Fruit fly (Drosophila melanogaster) whole organism, embryonic: ENCODE results near the gene CG3632.
A peak's percentile ranks its signal among the peaks of the same experiment; 100 is the strongest.

Experiments
- B-H2 ChIP-seq: fragments of 200-800 bp; sonication (Bioruptor generic); optimal IDR thresholded peaks from 2 replicates; lab custom pipeline; 2018; ENCODE audit warnings: missing biosample characterization, mild to moderate bottlenecking, missing genetic modification characterization
- BEAF-32 ChIP-seq: fragments of 200-800 bp; sonication (Bioruptor generic); optimal IDR thresholded peaks from 3 replicates; lab custom pipeline; 2017; ENCODE audit warnings: missing biosample characterization, missing genetic modification characterization, mild to moderate bottlenecking, moderate library complexity, missing genetic modification reagents
- BtbVII ChIP-seq: fragments of 200-800 bp; sonication (Bioruptor generic); optimal IDR thresholded peaks from 3 replicates; lab custom pipeline; 2017; ENCODE audit warnings: missing biosample characterization, mild to moderate bottlenecking, missing genetic modification characterization
- CG1024 ChIP-seq: fragments of 200-800 bp; sonication (Bioruptor generic); IDR thresholded peaks from 2 replicates; pipeline ENCODE4 v1.3.6; 2022; ENCODE audit warnings: missing biosample characterization, missing genetic modification characterization
- CG10267 ChIP-seq: fragments of 200-800 bp; sonication (Bioruptor generic); optimal IDR thresholded peaks from 2 replicates; lab custom pipeline; 2018; ENCODE audit warnings: missing biosample characterization, mild to moderate bottlenecking, missing genetic modification characterization, moderate library complexity
- CG15514 ChIP-seq: fragments of 200-800 bp; sonication (Bioruptor generic); optimal IDR thresholded peaks from 3 replicates; lab custom pipeline; 2017; ENCODE audit warnings: missing biosample characterization, missing genetic modification characterization, mild to moderate bottlenecking, moderate library complexity, missing genetic modification reagents
- CG16813 ChIP-seq: fragments of 200-800 bp; sonication (Bioruptor generic); IDR thresholded peaks from 3 replicates; pipeline ENCODE4 v1.3.6; 2022; ENCODE audit warnings: missing biosample characterization, missing genetic modification characterization; ENCODE audit not compliant: partially characterized antibody
- CG32772 ChIP-seq: fragments of 200-800 bp; sonication (Bioruptor generic); IDR thresholded peaks from 2 replicates; pipeline ENCODE4 v1.3.6; 2022; ENCODE audit warnings: missing biosample characterization, missing genetic modification characterization
- CG34224 ChIP-seq: fragments of 200-800 bp; sonication (Bioruptor generic); IDR thresholded peaks from 3 replicates; pipeline ENCODE4 v1.3.6; 2022; ENCODE audit warnings: missing biosample characterization, missing genetic modification characterization; ENCODE audit not compliant: partially characterized antibody
- CG3995 ChIP-seq: fragments of 200-800 bp; sonication (Bioruptor generic); optimal IDR thresholded peaks from 3 replicates; lab custom pipeline; 2016; ENCODE audit warnings: missing biosample characterization, missing genetic modification characterization
- CG4617 ChIP-seq: fragments of 200-800 bp; sonication (Bioruptor generic); optimal IDR thresholded peaks from 3 replicates; lab custom pipeline; 2016; ENCODE audit warnings: missing biosample characterization, missing genetic modification characterization, borderline replicate concordance
- CG4707 ChIP-seq: fragments of 200-800 bp; sonication (Bioruptor generic); optimal IDR thresholded peaks from 2 replicates; lab custom pipeline; 2018; ENCODE audit warnings: missing biosample characterization, mild to moderate bottlenecking, missing genetic modification characterization, moderate library complexity
- CG9797 ChIP-seq: fragments of 200-800 bp; sonication (Bioruptor generic); optimal IDR thresholded peaks from 3 replicates; lab custom pipeline; 2018; ENCODE audit warnings: missing biosample characterization, mild to moderate bottlenecking, missing genetic modification characterization
- CG9932 ChIP-seq: fragments of 200-800 bp; sonication (Bioruptor generic); IDR thresholded peaks from 2 replicates; pipeline ENCODE4 v1.3.6; 2022; ENCODE audit warnings: missing biosample characterization, missing genetic modification characterization
- CHES-1-like ChIP-seq: fragments of 200-800 bp; sonication (Bioruptor generic); optimal IDR thresholded peaks from 2 replicates; lab custom pipeline; 2016; ENCODE audit warnings: missing biosample characterization, missing genetic modification characterization
- Doc3 ChIP-seq: fragments of 200-800 bp; sonication (Bioruptor generic); IDR thresholded peaks from 3 replicates; pipeline ENCODE4 v1.3.6; 2022; ENCODE audit warnings: missing biosample characterization, missing genetic modification characterization; ENCODE audit not compliant: partially characterized antibody
- Dp ChIP-seq: fragments of 200-800 bp; sonication (Bioruptor generic); optimal IDR thresholded peaks from 2 replicates; lab custom pipeline; 2018; ENCODE audit warnings: missing biosample characterization, mild to moderate bottlenecking, missing genetic modification characterization, moderate library complexity
- Dref ChIP-seq: fragments of 200-800 bp; sonication (Bioruptor generic); IDR thresholded peaks from 2 replicates; pipeline ENCODE4 v1.3.6; 2022; ENCODE audit warnings: missing biosample characterization, missing genetic modification characterization
- E2f2 ChIP-seq: fragments of 200-800 bp; sonication (Bioruptor generic); IDR thresholded peaks from 2 replicates; pipeline ENCODE4 v1.3.6; 2022; ENCODE audit warnings: missing biosample characterization, missing genetic modification characterization
- HLH4C ChIP-seq: fragments of 200-800 bp; sonication (Bioruptor generic); IDR thresholded peaks from 3 replicates; pipeline ENCODE4 v1.3.6; 2022; ENCODE audit warnings: missing biosample characterization, missing genetic modification characterization; ENCODE audit not compliant: partially characterized antibody
- MBD-R2 ChIP-seq: fragments of 200-800 bp; sonication (Bioruptor generic); IDR thresholded peaks from 2 replicates; pipeline ENCODE4 v1.3.6; 2022; ENCODE audit warnings: missing biosample characterization, missing genetic modification characterization
- Mad ChIP-seq: fragments of 200-800 bp; sonication (Bioruptor generic); optimal IDR thresholded peaks from 2 replicates; lab custom pipeline; 2016; ENCODE audit warnings: missing biosample characterization, missing genetic modification characterization
- Med ChIP-seq: fragments of 200-800 bp; sonication (Bioruptor generic); peaks from one replicate; lab custom pipeline; 2016; ENCODE audit warnings: missing biosample characterization, missing genetic modification characterization, mild to moderate bottlenecking, inconsistent platforms, moderate library complexity
- Opbp ChIP-seq: fragments of 200-800 bp; sonication (Bioruptor generic); IDR thresholded peaks from 3 replicates; pipeline ENCODE4 v1.3.6; 2022; ENCODE audit warnings: missing biosample characterization, missing genetic modification characterization; ENCODE audit not compliant: partially characterized antibody
- Ptx1 ChIP-seq: fragments of 200-800 bp; sonication (Bioruptor generic); IDR thresholded peaks from 2 replicates; pipeline ENCODE4 v1.3.6; 2022; ENCODE audit warnings: missing biosample characterization, missing genetic modification characterization
- Rfx ChIP-seq: fragments of 200-800 bp; sonication (Bioruptor generic); IDR thresholded peaks from 2 replicates; pipeline ENCODE4 v1.3.6; 2022; ENCODE audit warnings: missing biosample characterization, missing genetic modification characterization
- Scr ChIP-seq: fragments of 200-800 bp; sonication (Bioruptor generic); IDR thresholded peaks from 2 replicates; pipeline ENCODE4 v1.3.6; 2022; ENCODE audit warnings: missing biosample characterization, missing genetic modification characterization; ENCODE audit not compliant: partially characterized antibody
- Sin3A ChIP-seq: fragments of >200 bp; optimal IDR thresholded peaks from 2 replicates; lab custom pipeline; 2018
- Sry-β ChIP-seq: fragments of 200-800 bp; sonication (Bioruptor generic); optimal IDR thresholded peaks from 2 replicates; lab custom pipeline; 2018; ENCODE audit warnings: missing biosample characterization, mild to moderate bottlenecking, missing genetic modification characterization, moderate library complexity
- Sry-δ ChIP-seq: fragments of 200-800 bp; sonication (Bioruptor generic); optimal IDR thresholded peaks from 2 replicates; lab custom pipeline; 2016; ENCODE audit warnings: missing biosample characterization, missing genetic modification characterization
- Trl ChIP-seq, 3 experiments: fragments of >200 bp in 2 of 3; fragments of 200-800 bp in 1 of 3; sonication (Bioruptor generic) in 1 of 3; optimal IDR thresholded peaks; 2 replicates in 1 of 3; 3 replicates in 2 of 3; lab custom pipeline; 2016 to 2017; ENCODE audit warnings: missing biosample characterization in 1 of 3, missing genetic modification characterization in 1 of 3
- ac ChIP-seq: fragments of 200-800 bp; sonication (Bioruptor generic); optimal IDR thresholded peaks from 3 replicates; lab custom pipeline; 2017; ENCODE audit warnings: missing biosample characterization, mild to moderate bottlenecking, missing genetic modification characterization
- amos ChIP-seq: fragments of 200-800 bp; sonication (Bioruptor generic); IDR thresholded peaks from 2 replicates; pipeline ENCODE4 v1.3.6; 2022; ENCODE audit warnings: missing biosample characterization, missing genetic modification characterization; ENCODE audit not compliant: partially characterized antibody
- bbx ChIP-seq: fragments of 200-800 bp; sonication (Bioruptor generic); IDR thresholded peaks from 2 replicates; pipeline ENCODE4 v1.3.6; 2022; ENCODE audit warnings: missing biosample characterization, missing genetic modification characterization; ENCODE audit not compliant: partially characterized antibody
- bowl ChIP-seq: fragments of 200-800 bp; sonication (Bioruptor generic); IDR thresholded peaks from 2 replicates; pipeline ENCODE4 v1.3.6; 2022; ENCODE audit warnings: missing biosample characterization, missing genetic modification characterization
- crp ChIP-seq, 2 experiments: fragments of 200-800 bp; sonication (Bioruptor generic); optimal IDR thresholded peaks; 2 replicates in 1 of 2; 3 replicates in 1 of 2; lab custom pipeline; 2017; ENCODE audit warnings: missing biosample characterization in 2 of 2, missing genetic modification characterization in 2 of 2, mild to moderate bottlenecking in 1 of 2, moderate library complexity in 1 of 2
- esg ChIP-seq: fragments of 200-800 bp; sonication (Bioruptor generic); conservative IDR thresholded peaks from 2 replicates; pipeline ENCODE4 v1.3.6; 2022; ENCODE audit warnings: missing biosample characterization, missing genetic modification characterization
- kni ChIP-seq: fragments of 200-800 bp; sonication (Bioruptor generic); optimal IDR thresholded peaks from 3 replicates; lab custom pipeline; 2017; ENCODE audit warnings: mild to moderate bottlenecking, missing biosample characterization, missing genetic modification reagents, missing genetic modification characterization
- org-1 ChIP-seq: fragments of 200-800 bp; sonication (Bioruptor generic); optimal IDR thresholded peaks from 2 replicates; lab custom pipeline; 2017; ENCODE audit warnings: missing biosample characterization, missing genetic modification characterization
- p53 ChIP-seq: fragments of 200-800 bp; sonication (Bioruptor generic); optimal IDR thresholded peaks from 2 replicates; lab custom pipeline; 2016; ENCODE audit warnings: missing biosample characterization, missing genetic modification characterization
- pfk ChIP-seq: fragments of 200-800 bp; sonication (Bioruptor generic); optimal IDR thresholded peaks from 2 replicates; lab custom pipeline; 2018; ENCODE audit warnings: missing biosample characterization, mild to moderate bottlenecking, missing genetic modification characterization, moderate library complexity
- row ChIP-seq: fragments of 200-800 bp; sonication (Bioruptor generic); IDR thresholded peaks from 3 replicates; pipeline ENCODE4 v1.3.6; 2022; ENCODE audit warnings: missing biosample characterization, missing genetic modification characterization
- salm ChIP-seq: fragments of 200-800 bp; sonication (Bioruptor generic); optimal IDR thresholded peaks from 2 replicates; lab custom pipeline; 2018; ENCODE audit warnings: missing biosample characterization, mild to moderate bottlenecking, missing genetic modification characterization
- sens-2 ChIP-seq: fragments of 200-800 bp; sonication (Bioruptor generic); IDR thresholded peaks from 2 replicates; pipeline ENCODE4 v1.3.6; 2022; ENCODE audit warnings: missing biosample characterization, missing genetic modification characterization
- sisA ChIP-seq: fragments of 200-800 bp; sonication (Bioruptor generic); IDR thresholded peaks from 2 replicates; pipeline ENCODE4 v1.3.6; 2022; ENCODE audit warnings: missing biosample characterization, missing genetic modification characterization
- sna ChIP-seq: fragments of 200-800 bp; sonication (Bioruptor generic); IDR thresholded peaks from 2 replicates; pipeline ENCODE4 v1.3.6; 2022; ENCODE audit warnings: missing biosample characterization, missing genetic modification characterization; ENCODE audit not compliant: partially characterized antibody
- ssp ChIP-seq: fragments of 200-800 bp; sonication (Bioruptor generic); IDR thresholded peaks from 2 replicates; pipeline ENCODE4 v1.3.6; 2022; ENCODE audit warnings: missing biosample characterization, missing genetic modification characterization
- tll ChIP-seq, 2 experiments: fragments of 200-800 bp in 1 of 2; fragments of >200 bp in 1 of 2; sonication (Bioruptor generic) in 1 of 2; optimal IDR thresholded peaks; 2 replicates each; lab custom pipeline; 2017 to 2019; ENCODE audit warnings: missing biosample characterization in 2 of 2, missing genetic modification characterization in 2 of 2, mild to moderate bottlenecking in 1 of 2, moderate library complexity in 1 of 2

Gene CG3632

dm6 chrX:16331562-16332233 is 35.2 kb downstream of the CG3632 start (continued):
- TF ChIP-seq E2f2 (GFP tag; lab: Robert Waterston, UW), result peak; percentile 34
- TF ChIP-seq bowl (GFP tag; lab: Robert Waterston, UW), result no peak
- peak; percentile 89 for TF ChIP-seq Sry-δ (GFP tag; lab: Kevin White, UChicago)
- TF ChIP-seq salm (tag; lab: Kevin White, UChicago), result no peak
- peak; percentile 91 for TF ChIP-seq amos (GFP tag; lab: Robert Waterston, UW)
- TF ChIP-seq MBD-R2 (GFP tag; lab: Robert Waterston, UW), result peak; percentile 47; the same call in 1 of the 2 replicates
- TF ChIP-seq Doc3 (GFP tag; lab: Robert Waterston, UW), result peak; percentile 71
- TF ChIP-seq pfk, result peak; percentile 95
- TF ChIP-seq sisA (GFP tag; lab: Robert Waterston, UW), result no peak
- no peak for TF ChIP-seq sens-2
- TF ChIP-seq Sin3A (lab: Kevin White, UChicago), result peak; percentile 21
- peak; percentile 86 for TF ChIP-seq BEAF-32
- no peak for TF ChIP-seq Sry-β (GFP tag; lab: Kevin White, UChicago)
- peak in 1 of 2 experiments; percentile 8 for TF ChIP-seq crp (GFP tag; optimal IDR thresholded peaks at IDR 0.05; lab: Kevin White, UChicago)
- TF ChIP-seq ssp (GFP tag; lab: Robert Waterston, UW), result peak; percentile 65
- no peak for TF ChIP-seq CG32772 (GFP tag; lab: Robert Waterston, UW)
- peak; percentile 89 for TF ChIP-seq Opbp (GFP tag; lab: Robert Waterston, UW)
- TF ChIP-seq CG34224, result peak; percentile 78
- TF ChIP-seq CG4707 (GFP tag; lab: Kevin White, UChicago), result no peak
- 0 out of 2 replicates have a peak, but pooled peaks have one; percentile 10 for TF ChIP-seq CG1024 (GFP tag; lab: Robert Waterston, UW)
- TF ChIP-seq Med (GFP tag; lab: Kevin White, UChicago), result peak; percentile 60
- peak; percentile 70 for TF ChIP-seq sna (GFP tag; lab: Robert Waterston, UW)
- no peak for TF ChIP-seq ac (GFP tag; lab: Kevin White, UChicago)
- TF ChIP-seq CG4617 (GFP tag; lab: Kevin White, UChicago), result peak; percentile 14
- peak; percentile 90 for TF ChIP-seq CG15514 (GFP tag; lab: Kevin White, UChicago)
- TF ChIP-seq kni (GFP tag; lab: Kevin White, UChicago), result peak; percentile 14
- TF ChIP-seq esg (GFP tag; lab: Robert Waterston, UW), result no peak
- no peak for TF ChIP-seq Ptx1 (GFP tag; lab: Robert Waterston, UW)
- peak; percentile 86 for TF ChIP-seq CG16813
- TF ChIP-seq Mad (GFP tag; lab: Kevin White, UChicago), result no peak
- peak; percentile 68 for TF ChIP-seq HLH4C (GFP tag; lab: Robert Waterston, UW)
- TF ChIP-seq BtbVII (GFP tag; lab: Kevin White, UChicago), result no peak
- peak in 1 of 2 experiments; percentile 21 for TF ChIP-seq tll (GFP tag; optimal IDR thresholded peaks at IDR 0.05; lab: Kevin White, UChicago)
- peak; percentile 24 for TF ChIP-seq CHES-1-like (GFP tag; lab: Kevin White, UChicago)
- no peak for TF ChIP-seq Trl (optimal IDR thresholded peaks at IDR 0.05; lab: Kevin White, UChicago)
- TF ChIP-seq Trl (GFP tag; optimal IDR thresholded peaks at IDR 0.05; lab: Kevin White, UChicago), result no peak
- TF ChIP-seq B-H2 (GFP tag; lab: Kevin White, UChicago), result peak; percentile 24
- peak; percentile 95 for TF ChIP-seq CG3995 (GFP tag; lab: Kevin White, UChicago)
- no peak for TF ChIP-seq p53
- TF ChIP-seq Rfx, result peak; percentile 67
- TF ChIP-seq Dp (GFP tag; lab: Kevin White, UChicago), result peak; percentile 24
- peak; percentile 69 for TF ChIP-seq CG9932 (GFP tag; lab: Robert Waterston, UW)
- no peak for TF ChIP-seq org-1 (GFP tag; lab: Kevin White, UChicago)
- peak; percentile 87 for TF ChIP-seq bbx (GFP tag; lab: Robert Waterston, UW)
- TF ChIP-seq Scr, result peak; percentile 86
- TF ChIP-seq Dref (GFP tag; lab: Robert Waterston, UW), result peak; percentile 48
- TF ChIP-seq row (GFP tag; lab: Robert Waterston, UW), result peak; percentile 85
- TF ChIP-seq CG10267 (tag; lab: Kevin White, UChicago), result no peak
- TF ChIP-seq CG9797 (GFP tag; lab: Kevin White, UChicago), result peak; percentile 72
